Fruit fly (Drosophila melanogaster): ENCODE data around the gene CG15879.

Gene CG15879

DNA sequence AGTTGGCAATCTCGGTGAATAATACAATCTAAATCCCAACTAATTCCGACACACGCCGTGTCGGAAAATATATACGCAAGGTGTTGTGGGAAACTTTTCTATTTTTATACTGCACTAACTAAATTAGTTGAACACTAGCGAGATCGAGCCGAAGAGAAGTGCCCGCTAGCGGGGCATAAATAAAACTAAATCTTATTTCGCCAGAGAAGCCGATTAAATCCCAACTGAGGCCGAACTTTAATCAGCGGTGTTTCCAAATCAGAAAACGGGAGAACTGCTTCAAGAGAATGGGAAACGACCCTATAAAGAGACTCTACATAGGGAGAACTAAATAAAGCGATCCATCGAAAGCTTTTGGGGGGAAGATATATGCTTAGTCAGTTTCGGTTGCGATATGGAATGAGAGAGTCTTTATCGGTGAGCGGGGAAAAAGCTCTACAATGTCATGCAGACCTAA is 23.1 kb upstream of the CG15879 start, which contains the start of gene CG5707 (continued):
- TF ChIP-seq Lhr (GFP tag; optimal IDR thresholded peaks at IDR 0.05) = no peak
- no peak for TF ChIP-seq MTF-1 (GFP tag; optimal IDR thresholded peaks at IDR 0.05; ENCODE audit: borderline replicate concordance)
- TF ChIP-seq CG3281 (GFP tag; optimal IDR thresholded peaks at IDR 0.05) = peak; percentile 16
- TF ChIP-seq CG9215 (GFP tag; IDR thresholded peaks at IDR 0.05) = no peak
- peak; percentile 88 for TF ChIP-seq CG3163 (GFP tag; optimal IDR thresholded peaks at IDR 0.05)
- TF ChIP-seq az2 (GFP tag; optimal IDR thresholded peaks at IDR 0.05) = no peak
- TF ChIP-seq CG2116 (GFP tag; optimal IDR thresholded peaks at IDR 0.05) = no peak
- no peak for TF ChIP-seq Six4 (GFP tag; optimal IDR thresholded peaks at IDR 0.05)
- TF ChIP-seq ems (GFP tag; optimal IDR thresholded peaks at IDR 0.05) = no peak
- TF ChIP-seq gce (GFP tag; IDR thresholded peaks at IDR 0.05) = no peak
- no peak for TF ChIP-seq CG32532 (GFP tag; IDR thresholded peaks at IDR 0.05)
- peak; percentile 45 for TF ChIP-seq ftz-f1 (GFP tag; optimal IDR thresholded peaks at IDR 0.05)
- TF ChIP-seq CG11723 (GFP tag; optimal IDR thresholded peaks at IDR 0.05) = no peak
- TF ChIP-seq CG42726 (GFP tag; IDR thresholded peaks at IDR 0.05; ENCODE audit: partially characterized antibody) = no peak
- no peak for TF ChIP-seq jing (GFP tag; optimal IDR thresholded peaks at IDR 0.05)
- no peak for TF ChIP-seq stwl (tag; optimal IDR thresholded peaks at IDR 0.05)
- TF ChIP-seq Optix (GFP tag; IDR thresholded peaks at IDR 0.05) = no peak
- peak; percentile 53; the same call in 1 of the 3 replicates for TF ChIP-seq CG34224 (GFP tag; IDR thresholded peaks at IDR 0.05; ENCODE audit: partially characterized antibody)
- TF ChIP-seq CG3838 (GFP tag; optimal IDR thresholded peaks at IDR 0.05) = no peak
- TF ChIP-seq CG12769 (tag; optimal IDR thresholded peaks at IDR 0.05) = peak; percentile 88
- TF ChIP-seq CG10543 (GFP tag; optimal IDR thresholded peaks at IDR 0.05) = peak; percentile 24
- no peak for TF ChIP-seq odd (GFP tag; optimal IDR thresholded peaks at IDR 0.05)
- TF ChIP-seq mld (GFP tag; IDR thresholded peaks at IDR 0.05; ENCODE audit: partially characterized antibody) = no peak
- peak; percentile 40 to 81 for TF ChIP-seq Trl (optimal IDR thresholded peaks at IDR 0.05)
- no peak for TF ChIP-seq Trl (GFP tag; optimal IDR thresholded peaks at IDR 0.05)
- TF ChIP-seq lmd (GFP tag; IDR thresholded peaks at IDR 0.05) = no peak
- no peak for TF ChIP-seq ara (GFP tag; IDR thresholded peaks at IDR 0.05)
- no peak for TF ChIP-seq vvl (GFP tag; IDR thresholded peaks at IDR 0.05)
- peak; percentile 12 for TF ChIP-seq CG34376 (GFP tag; optimal IDR thresholded peaks at IDR 0.05)
- no peak for TF ChIP-seq hbn (GFP tag; IDR thresholded peaks at IDR 0.05; ENCODE audit: partially characterized antibody)
- peak; percentile 20; the same call in 1 of the 2 replicates for TF ChIP-seq amos (GFP tag; IDR thresholded peaks at IDR 0.05; ENCODE audit: partially characterized antibody)
- no peak for TF ChIP-seq trh (GFP tag; optimal IDR thresholded peaks at IDR 0.05)
- TF ChIP-seq Hr51 (GFP tag; optimal IDR thresholded peaks at IDR 0.05) = no peak
- TF ChIP-seq dmrt11E (tag; optimal IDR thresholded peaks at IDR 0.05) = no peak
- TF ChIP-seq CG32767 (GFP tag; IDR thresholded peaks at IDR 0.05) = no peak
- no peak for TF ChIP-seq CG13296 (GFP tag; optimal IDR thresholded peaks at IDR 0.05)
- TF ChIP-seq Usf (GFP tag; optimal IDR thresholded peaks at IDR 0.05) = no peak
- no peak for TF ChIP-seq Gsc (GFP tag; IDR thresholded peaks at IDR 0.05)
- no peak for TF ChIP-seq CG12299 (tag; optimal IDR thresholded peaks at IDR 0.05)
- TF ChIP-seq Aef1 (GFP tag; IDR thresholded peaks at IDR 0.05) = no peak
- TF ChIP-seq lab (GFP tag; optimal IDR thresholded peaks at IDR 0.05) = peak; percentile 27
- no peak for TF ChIP-seq Gug (GFP tag; IDR thresholded peaks at IDR 0.05)
- 0 out of 2 replicates have a peak, but pooled peaks have one; percentile 17 for TF ChIP-seq tna (GFP tag; IDR thresholded peaks at IDR 0.05; ENCODE audit: partially characterized antibody)
- no peak for TF ChIP-seq jumu (GFP tag; optimal IDR thresholded peaks at IDR 0.05)
- no peak for TF ChIP-seq CG1832 (GFP tag; optimal IDR thresholded peaks at IDR 0.05)
- TF ChIP-seq CG13624 (GFP tag; optimal IDR thresholded peaks at IDR 0.05) = no peak
- no peak for TF ChIP-seq maf-S (GFP tag; optimal IDR thresholded peaks at IDR 0.05)
- peak; percentile 19; the same call in 1 of the 2 replicates for TF ChIP-seq sens-2 (GFP tag; IDR thresholded peaks at IDR 0.05)
- no peak for TF ChIP-seq vfl (GFP tag; optimal IDR thresholded peaks at IDR 0.05)
- TF ChIP-seq pros (GFP tag; optimal IDR thresholded peaks at IDR 0.05) = no peak
- peak; percentile 14 for TF ChIP-seq B-H2 (GFP tag; optimal IDR thresholded peaks at IDR 0.05)

Data from whole organism, embryonic.